Worm (Caenorhabditis elegans): ENCODE data around the gene gpa-3.
A peak's percentile ranks its signal among the peaks of the same experiment; 100 is the strongest.
"Not testable (repeated sequence)": the region's sequence is repeated elsewhere in the genome, so short reads cannot be mapped to it uniquely, and the experiment has no call there.

DNA sequence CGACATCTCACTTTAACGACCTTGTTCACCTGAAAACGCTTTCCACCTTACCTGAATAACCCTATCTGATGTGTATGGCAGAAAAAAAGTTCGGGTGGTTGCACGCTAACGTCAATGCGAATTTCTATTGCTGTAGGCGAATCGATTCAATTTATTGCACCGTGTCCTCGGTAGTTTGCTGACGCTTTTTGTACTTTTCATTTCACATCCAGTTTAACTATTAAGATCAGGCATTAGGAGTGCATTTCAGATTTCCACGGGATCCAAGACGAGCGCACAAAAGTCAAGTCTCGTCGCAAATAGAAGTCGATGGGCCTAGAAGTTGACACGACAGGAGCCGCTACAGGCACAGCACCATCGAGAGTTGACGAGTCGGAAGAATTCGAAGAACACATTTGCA is 17.3 kb downstream of the gpa-3 start:
- peak; percentile 78; the same call in 1 of the 2 replicates for TF ChIP-seq flt-1 (GFP tag; IDR thresholded peaks at IDR 0.05)
- 0 out of 2 replicates have a peak, but pooled peaks have one; percentile 6 for TF ChIP-seq ztf-23 (GFP tag; IDR thresholded peaks at IDR 0.05)
- not testable (repeated sequence) for TF ChIP-seq ztf-29 (GFP tag; IDR thresholded peaks at IDR 0.05); tab-1 (GFP tag; IDR thresholded peaks at IDR 0.05); ref-1 (GFP tag; conservative IDR thresholded peaks at IDR 0.05)
- peak; percentile 28; the same call in 1 of the 2 replicates for TF ChIP-seq T22C8.4 (GFP tag; IDR thresholded peaks at IDR 0.05)

Data from whole organism, midembryonic.